Worm (Caenorhabditis elegans) whole organism, L4 larva: ENCODE measurements around the gene W07E11.1.

Experiments used
- D1046.2 ChIP-seq: fragments of 200-800 bp; sonication (Bioruptor generic); IDR thresholded peaks from 2 replicates; pipeline ENCODE4 v1.3.6; 2022; ENCODE audit warnings: missing genetic modification characterization, missing compliant biosample characterization
- ZK546.5 ChIP-seq, 2 experiments: sonication (generic microtip); optimal IDR thresholded peaks; 2 replicates each; lab custom pipeline; 2017; ENCODE audit warnings: missing biosample characterization in 2 of 2, missing genetic modification characterization in 2 of 2
- aly-2 ChIP-seq: sonication (generic microtip); optimal IDR thresholded peaks from 2 replicates; lab custom pipeline; 2018; ENCODE audit warnings: missing biosample characterization, missing genetic modification characterization
- ceh-28 ChIP-seq: fragments of 150-350 bp; optimal IDR thresholded peaks from 2 replicates; lab custom pipeline; 2014; ENCODE audit warnings: missing biosample characterization, missing genetic modification reagents, missing genetic modification characterization
- duxl-1 ChIP-seq: sonication (generic microtip); optimal IDR thresholded peaks from 2 replicates; lab custom pipeline; 2016; ENCODE audit warnings: mild to moderate bottlenecking, missing genetic modification characterization, moderate library complexity, missing compliant biosample characterization; ENCODE audit not compliant: poor library complexity
- hlh-30 ChIP-seq: sonication (generic microtip); optimal IDR thresholded peaks from 2 replicates; lab custom pipeline; 2017; ENCODE audit warnings: antibody characterized with exemption, mild to moderate bottlenecking, missing genetic modification characterization, missing compliant biosample characterization; ENCODE audit not compliant: insufficient read depth
- nhr-76 ChIP-seq: fragments of 150-350 bp; optimal IDR thresholded peaks from 2 replicates; lab custom pipeline; 2014; ENCODE audit warnings: missing biosample characterization, missing genetic modification characterization
- spr-3 ChIP-seq: fragments of 200-800 bp; sonication (Bioruptor generic); optimal IDR thresholded peaks from 2 replicates; lab custom pipeline; 2018; ENCODE audit warnings: mild to moderate bottlenecking, missing genetic modification characterization, missing compliant biosample characterization

- no peak for TF ChIP-seq aly-2
- TF ChIP-seq ZK546.5 (tag; optimal IDR thresholded peaks at IDR 0.05; lab: Kevin White, UChicago) = no peak
- no peak for TF ChIP-seq nhr-76 (tag; lab: Kevin White, UChicago)
- no peak for TF ChIP-seq spr-3 (GFP tag; lab: Kevin White, UChicago)
- TF ChIP-seq D1046.2 (GFP tag; lab: Robert Waterston, UW) = no peak
- TF ChIP-seq duxl-1 = no peak
- no peak for TF ChIP-seq ceh-28 (tag; lab: Kevin White, UChicago)
- TF ChIP-seq hlh-30 (tag; lab: Kevin White, UChicago) = peak; percentile 38
Measured at ce11 chrX:10148235-10148872, 63.9 kb downstream of the W07E11.1 start.
